Fruit fly (Drosophila melanogaster): ENCODE data around the gene Grp170.

Gene Grp170

dm6 chrX:2270557-2270930 is 4.3 kb downstream of the Grp170 start, which contains the start of gene CG2924 (continued):
- TF ChIP-seq ken (GFP tag; IDR thresholded peaks at IDR 0.05) (peak; percentile 64; the same call in 1 of the 3 replicates), row (GFP tag; IDR thresholded peaks at IDR 0.05) (peak; percentile 59; the same call in 2 of the 3 replicates), CG31441 (GFP tag; IDR thresholded peaks at IDR 0.05) (no peak), CG34224 (GFP tag; IDR thresholded peaks at IDR 0.05; ENCODE audit: partially characterized antibody) (peak; percentile 99), CG2199 (GFP tag; IDR thresholded peaks at IDR 0.05) (0 out of 3 replicates have a peak, but pooled peaks have one; percentile 57), C15 (GFP tag; IDR thresholded peaks at IDR 0.05) (no peak), CG12942 (GFP tag; optimal IDR thresholded peaks at IDR 0.05) (peak; percentile 29), CG1233 (GFP tag; optimal IDR thresholded peaks at IDR 0.05) (no peak), CG3163 (GFP tag; optimal IDR thresholded peaks at IDR 0.05) (peak; percentile 54), nau (GFP tag; optimal IDR thresholded peaks at IDR 0.05) (no peak), CG3847 (GFP tag; IDR thresholded peaks at IDR 0.05) (peak; percentile 73), HLH3B (GFP tag; IDR thresholded peaks at IDR 0.05) (no peak), CG14050 (GFP tag; IDR thresholded peaks at IDR 0.05) (no peak), CG11560 (tag; IDR thresholded peaks at IDR 0.05) (peak; percentile 76; the same call in 2 of the 3 replicates), sug (tag; optimal IDR thresholded peaks at IDR 0.05) (peak; percentile 63), zf30C (GFP tag; optimal IDR thresholded peaks at IDR 0.05) (peak; percentile 72), CG2678 (tag; optimal IDR thresholded peaks at IDR 0.05) (peak; percentile 19), H2.0 (GFP tag; IDR thresholded peaks at IDR 0.05) (no peak), CG6813 (GFP tag; optimal IDR thresholded peaks at IDR 0.05) (peak; percentile 36), mld (GFP tag; IDR thresholded peaks at IDR 0.05; ENCODE audit: partially characterized antibody) (peak; percentile 99), CG12744 (GFP tag; optimal IDR thresholded peaks at IDR 0.05) (no peak), CG12071 (GFP tag; optimal IDR thresholded peaks at IDR 0.05) (no peak), pnt (GFP tag; optimal IDR thresholded peaks at IDR 0.05) (peak; percentile 21), HmgZ (tag; optimal IDR thresholded peaks at IDR 0.05) (peak; percentile 93), CG17612 (GFP tag; IDR thresholded peaks at IDR 0.05) (peak; percentile 38; the same call in 1 of the 2 replicates), CG8765 (GFP tag; IDR thresholded peaks at IDR 0.05) (peak; percentile 61), slp2 (GFP tag; optimal IDR thresholded peaks at IDR 0.05) (no peak), CG4424 (GFP tag; optimal IDR thresholded peaks at IDR 0.05) (peak; percentile 12), Chrac-16 (GFP tag; optimal IDR thresholded peaks at IDR 0.05) (peak; percentile 52), Neu2 (GFP tag; optimal IDR thresholded peaks at IDR 0.05; ENCODE audit: borderline replicate concordance) (peak; percentile 17), unc-4 (GFP tag; IDR thresholded peaks at IDR 0.05; ENCODE audit: partially characterized antibody) (peak; percentile 99), peb (GFP tag; IDR thresholded peaks at IDR 0.05) (no peak), az2 (GFP tag; optimal IDR thresholded peaks at IDR 0.05) (peak; percentile 18), fd96Cb (tag; optimal IDR thresholded peaks at IDR 0.05) (no peak), Sox102F (GFP tag; optimal IDR thresholded peaks at IDR 0.05) (no peak), CG7839 (tag; optimal IDR thresholded peaks at IDR 0.05) (peak; percentile 16), crol (GFP tag; IDR thresholded peaks at IDR 0.05) (no peak), al (GFP tag; IDR thresholded peaks at IDR 0.05) (peak; percentile 39), ro (GFP tag; IDR thresholded peaks at IDR 0.05) (no peak), CG5245 (GFP tag; optimal IDR thresholded peaks at IDR 0.05) (peak; percentile 21), Side (GFP tag; optimal IDR thresholded peaks at IDR 0.05) (peak; percentile 68), klu (GFP tag; IDR thresholded peaks at IDR 0.05) (no peak; the same call in 1 of the 2 replicates), fru (optimal IDR thresholded peaks at IDR 0.05) (no peak), luna (GFP tag; optimal IDR thresholded peaks at IDR 0.05) (peak; percentile 56), ham (GFP tag; IDR thresholded peaks at IDR 0.05) (no peak), zen (tag; optimal IDR thresholded peaks at IDR 0.05) (no peak), Abd-B (GFP tag; optimal IDR thresholded peaks at IDR 0.05) (no peak), CoRest (tag; optimal IDR thresholded peaks at IDR 0.05) (peak; percentile 39), CG10147 (GFP tag; optimal IDR thresholded peaks at IDR 0.05) (peak; percentile 43), CG4282 (GFP tag; optimal IDR thresholded peaks at IDR 0.05) (peak; percentile 33), nmo (GFP tag; optimal IDR thresholded peaks at IDR 0.05) (peak; percentile 67), CG2889 (GFP tag; IDR thresholded peaks at IDR 0.05) (no peak)

Data from whole organism, embryonic.